Worm (Caenorhabditis elegans): ENCODE data around the gene F13H10.6.

F13H10.6 gene

ce11 chrIV:11008255-11008654, 841 bp upstream of the F13H10.6 start:
- no peak for TF ChIP-seq pha-4 (GFP tag; IDR thresholded peaks at IDR 0.05)
- TF ChIP-seq pha-4 (tag; optimal IDR thresholded peaks at IDR 0.05) = peak; percentile 15
- TF ChIP-seq hlh-30 (tag; optimal IDR thresholded peaks at IDR 0.05; ENCODE audit: insufficient read depth) = peak; percentile 70
- TF ChIP-seq dve-1 (tag; optimal IDR thresholded peaks at IDR 0.05; ENCODE audit: insufficient read depth) = peak; percentile 29
- TF ChIP-seq nhr-28 (tag; optimal IDR thresholded peaks at IDR 0.05) = peak; percentile 29
- TF ChIP-seq hmg-1.1 (GFP tag; IDR thresholded peaks at IDR 0.05) = 0 out of 2 replicates have a peak, but pooled peaks have one; percentile 38
- no peak for TF ChIP-seq nhr-237 (tag; optimal IDR thresholded peaks at IDR 0.05)
- TF ChIP-seq dmd-6 (GFP tag; IDR thresholded peaks at IDR 0.05) = peak; percentile 18; the same call in 1 of the 2 replicates
- TF ChIP-seq mep-1 (tag; optimal IDR thresholded peaks at IDR 0.05) = peak; percentile 14
- TF ChIP-seq Y48G9A.11 (GFP tag; IDR thresholded peaks at IDR 0.05) = no peak
- TF ChIP-seq egl-43 (GFP tag; IDR thresholded peaks at IDR 0.05) = no peak

- no peak for TF ChIP-seq Y105C5A.15 (GFP tag; IDR thresholded peaks at IDR 0.05)
- peak in 1 of 2 experiments; percentile 96 for TF ChIP-seq unc-62 (GFP tag; optimal IDR thresholded peaks at IDR 0.05 in 1 of 2)
- no peak for TF ChIP-seq unc-62 (tag; optimal IDR thresholded peaks at IDR 0.05)
- 0 out of 2 replicates have a peak, but pooled peaks have one; percentile 7 for TF ChIP-seq T26A8.4 (GFP tag; IDR thresholded peaks at IDR 0.05)
- TF ChIP-seq zfp-3 (GFP tag; conservative IDR thresholded peaks at IDR 0.05) = no peak
Observed at ce11 chrIV:11009928-11010327, 832 bp downstream of the F13H10.6 start.

- peak; percentile 32; the same call in 1 of the 2 replicates for TF ChIP-seq lin-38 (GFP tag; IDR thresholded peaks at IDR 0.05)
- no peak for TF ChIP-seq ZK337.2 (GFP tag; IDR thresholded peaks at IDR 0.05)
Observed at ce11 chrIV:11011920-11012319, 2.8 kb downstream of the F13H10.6 start, which contains the start of gene ndx-9. TSS of gene ndx-9 (minus strand) at chrIV:11012020.

DNA sequence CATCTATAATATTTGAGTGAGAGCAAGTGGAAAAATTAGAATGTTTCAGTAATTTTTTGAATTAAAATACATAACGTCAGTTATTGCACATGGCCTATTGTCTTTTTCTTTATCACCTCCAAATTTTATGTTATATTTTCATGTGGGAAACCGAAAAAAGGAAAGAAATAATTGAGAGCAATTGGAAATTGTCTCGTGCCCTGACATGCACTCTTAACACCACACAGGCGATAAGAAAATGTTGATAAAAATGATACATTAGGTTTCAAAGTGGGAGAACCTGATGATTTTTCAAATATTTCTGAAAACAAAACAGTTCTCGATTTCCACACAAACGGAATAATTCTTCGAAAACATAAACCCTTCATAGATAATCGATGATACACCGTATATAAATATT, 6.8 kb downstream of the F13H10.6 start, which contains the start of gene F13H10.3:
F13H10.3 (minus strand) TSS at position 73 of the 400 bp plus-strand sequence.
- no peak for TF ChIP-seq Y48G9A.11 (GFP tag; IDR thresholded peaks at IDR 0.05)
- no peak for TF ChIP-seq mes-2 (tag; optimal IDR thresholded peaks at IDR 0.05; ENCODE audit: poor library complexity, severe bottlenecking)
- no peak for TF ChIP-seq snpc-1.2 (GFP tag; IDR thresholded peaks at IDR 0.05)
- no peak for TF ChIP-seq nhr-10 (tag; optimal IDR thresholded peaks at IDR 0.05)
- no peak for TF ChIP-seq ztf-7 (tag; optimal IDR thresholded peaks at IDR 0.05)
- no peak for TF ChIP-seq nhr-41 (GFP tag; IDR thresholded peaks at IDR 0.05)
- no peak for TF ChIP-seq mxl-2 (GFP tag; conservative IDR thresholded peaks at IDR 0.05)
- TF ChIP-seq hlh-30 (tag; optimal IDR thresholded peaks at IDR 0.05; ENCODE audit: insufficient read depth) = peak; percentile 59
- TF ChIP-seq hif-1 (tag; optimal IDR thresholded peaks at IDR 0.05) = no peak
- peak; percentile 68 for TF ChIP-seq dve-1 (tag; optimal IDR thresholded peaks at IDR 0.05; ENCODE audit: insufficient read depth)
- TF ChIP-seq pqm-1 (tag; optimal IDR thresholded peaks at IDR 0.05) = peak; percentile 92
- no peak for TF ChIP-seq nhr-102 (tag; optimal IDR thresholded peaks at IDR 0.05)
- TF ChIP-seq tra-1 (GFP tag; IDR thresholded peaks at IDR 0.05) = 0 out of 2 replicates have a peak, but pooled peaks have one; percentile 16
- TF ChIP-seq D1046.2 (GFP tag; IDR thresholded peaks at IDR 0.05) = no peak
- no peak for TF ChIP-seq attf-4 (tag; optimal IDR thresholded peaks at IDR 0.05)
- TF ChIP-seq aly-2 (tag; optimal IDR thresholded peaks at IDR 0.05) = no peak
- no peak for TF ChIP-seq set-16 (GFP tag; IDR thresholded peaks at IDR 0.05)
- TF ChIP-seq ceh-28 (tag; optimal IDR thresholded peaks at IDR 0.05) = no peak
- no peak for TF ChIP-seq jun-1 (tag; optimal IDR thresholded peaks at IDR 0.05)
- no peak for TF ChIP-seq F37D6.2 (tag; optimal IDR thresholded peaks at IDR 0.05)
- TF ChIP-seq zfp-3 (GFP tag; conservative IDR thresholded peaks at IDR 0.05) = no peak
- TF ChIP-seq gei-8 (GFP tag; optimal IDR thresholded peaks at IDR 0.05) = no peak
- no peak for TF ChIP-seq zip-11 (GFP tag; IDR thresholded peaks at IDR 0.05)
- TF ChIP-seq pha-4 (GFP tag; IDR thresholded peaks at IDR 0.05) = no peak
- no peak for TF ChIP-seq pha-4 (tag; optimal IDR thresholded peaks at IDR 0.05)
- TF ChIP-seq T26A8.4 (GFP tag; IDR thresholded peaks at IDR 0.05) = no peak
- no peak for TF ChIP-seq egl-43 (GFP tag; IDR thresholded peaks at IDR 0.05)
- TF ChIP-seq ZK337.2 (GFP tag; IDR thresholded peaks at IDR 0.05) = no peak
- TF ChIP-seq nhr-77 (tag; optimal IDR thresholded peaks at IDR 0.05) = peak; percentile 59
- no peak for TF ChIP-seq unc-39 (tag; optimal IDR thresholded peaks at IDR 0.05)
- TF ChIP-seq R02D3.7 (tag; optimal IDR thresholded peaks at IDR 0.05) = no peak
- no peak for TF ChIP-seq ceh-32 (tag; optimal IDR thresholded peaks at IDR 0.05; ENCODE audit: poor library complexity)
- TF ChIP-seq dmd-8 (GFP tag; IDR thresholded peaks at IDR 0.05) = no peak
- TF ChIP-seq mxl-3 (GFP tag; optimal IDR thresholded peaks at IDR 0.05) = peak; percentile 40
- no peak for TF ChIP-seq vab-7 (GFP tag; IDR thresholded peaks at IDR 0.05)
- TF ChIP-seq egl-27 (tag; optimal IDR thresholded peaks at IDR 0.05) = no peak
